Fruit fly (Drosophila melanogaster): ENCODE measurements around the gene CG4666.

The CG4666 gene

DNA sequence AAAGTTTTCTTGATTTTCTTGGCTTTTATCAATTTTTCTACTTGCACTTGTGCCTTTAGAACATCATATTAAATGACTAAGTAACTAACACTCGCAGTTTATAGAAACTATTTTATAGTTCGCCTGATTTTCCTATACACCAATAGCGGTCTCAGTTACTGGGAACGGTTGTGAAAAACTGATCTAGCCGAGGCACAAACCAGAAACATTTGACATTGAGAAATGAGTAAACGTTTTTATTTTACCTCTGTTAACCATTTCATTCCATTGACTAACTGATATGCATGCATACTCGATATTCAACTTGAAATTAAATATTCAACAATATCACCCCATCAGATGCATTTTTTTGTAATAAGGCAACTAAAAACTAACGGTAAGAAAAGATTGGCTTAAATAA, 42.2 kb downstream of the CG4666 start (continued):
- TF ChIP-seq Pdp1 (GFP tag; optimal IDR thresholded peaks at IDR 0.05), result peak in 1 of 2 experiments; percentile 25
- no peak for TF ChIP-seq mirr (GFP tag; optimal IDR thresholded peaks at IDR 0.05)
- peak; percentile 77 for TF ChIP-seq CG2199 (GFP tag; IDR thresholded peaks at IDR 0.05)
- no peak for TF ChIP-seq bigmax (GFP tag; optimal IDR thresholded peaks at IDR 0.05)
- TF ChIP-seq Med (GFP tag), result peak; percentile 9
- peak; percentile 2 for TF ChIP-seq CG2202 (tag; optimal IDR thresholded peaks at IDR 0.05)

DNA sequence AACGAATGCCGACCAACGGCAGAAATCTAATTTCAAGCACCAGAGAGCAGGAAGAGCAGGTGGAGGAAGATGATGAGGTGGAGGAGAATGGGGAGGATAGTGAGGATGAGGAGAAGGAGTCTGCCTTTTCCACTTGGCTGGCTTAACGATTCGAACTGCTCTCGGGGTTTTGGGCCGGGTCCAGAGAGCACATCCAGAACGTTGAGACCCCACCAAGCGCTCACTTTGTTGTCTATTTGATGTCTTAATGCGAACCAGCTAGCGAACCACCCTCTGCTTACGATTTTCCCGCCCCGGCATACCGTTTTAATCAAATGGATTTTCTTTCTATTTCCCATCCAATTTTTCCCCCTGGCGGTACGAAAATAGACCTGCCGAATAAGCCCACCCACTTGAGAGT, 42.8 kb downstream of the CG4666 start:
- no peak for TF ChIP-seq Gsc (GFP tag; IDR thresholded peaks at IDR 0.05)
- no peak for TF ChIP-seq CG17802 (tag; optimal IDR thresholded peaks at IDR 0.05)
- no peak for TF ChIP-seq lmd (GFP tag; IDR thresholded peaks at IDR 0.05)
- TF ChIP-seq her (GFP tag; optimal IDR thresholded peaks at IDR 0.05), result no peak
- TF ChIP-seq z (GFP tag; IDR thresholded peaks at IDR 0.05), result 0 out of 3 replicates have a peak, but pooled peaks have one; percentile 11
- TF ChIP-seq NfI (GFP tag; optimal IDR thresholded peaks at IDR 0.05), result no peak
- no peak for TF ChIP-seq CG12236 (GFP tag; optimal IDR thresholded peaks at IDR 0.05)
- TF ChIP-seq cas (GFP tag; IDR thresholded peaks at IDR 0.05), result no peak
- TF ChIP-seq jumu (GFP tag; optimal IDR thresholded peaks at IDR 0.05), result no peak
- TF ChIP-seq CG13894 (tag; optimal IDR thresholded peaks at IDR 0.05), result peak; percentile 91
- TF ChIP-seq sens (GFP tag), result peak; percentile 31
- TF ChIP-seq nerfin-2 (GFP tag; IDR thresholded peaks at IDR 0.05; ENCODE audit: partially characterized antibody), result no peak
- TF ChIP-seq p53 (GFP tag; optimal IDR thresholded peaks at IDR 0.05), result no peak
- TF ChIP-seq al (GFP tag; IDR thresholded peaks at IDR 0.05), result no peak
- no peak for TF ChIP-seq CG7987 (GFP tag; optimal IDR thresholded peaks at IDR 0.05)
- no peak for TF ChIP-seq Spps (tag; optimal IDR thresholded peaks at IDR 0.05)
- TF ChIP-seq vnd (GFP tag; IDR thresholded peaks at IDR 0.05; ENCODE audit: partially characterized antibody), result no peak
- no peak for TF ChIP-seq CG4282 (GFP tag; optimal IDR thresholded peaks at IDR 0.05)

DNA sequence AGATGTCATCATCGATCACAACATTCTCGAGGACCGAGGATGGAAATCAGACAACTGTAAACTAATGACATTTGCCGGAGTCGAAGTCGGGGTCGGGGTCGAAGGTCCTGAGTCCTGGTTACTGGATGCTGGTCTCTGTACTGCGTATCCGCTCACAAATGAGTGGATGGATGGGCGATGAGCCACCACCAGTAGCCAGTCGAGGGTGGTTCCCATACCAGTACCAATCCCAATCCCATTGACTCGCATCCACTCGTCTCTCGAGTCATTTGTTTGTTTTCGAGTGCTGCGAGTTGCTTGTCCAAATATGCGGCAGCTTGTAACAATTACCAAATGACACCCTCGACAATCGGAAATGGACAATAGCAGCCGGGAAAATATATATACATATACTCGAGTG, 44.8 kb downstream of the CG4666 start:
- TF ChIP-seq CG42726 (GFP tag; IDR thresholded peaks at IDR 0.05; ENCODE audit: partially characterized antibody), result no peak
- TF ChIP-seq NFAT (GFP tag; IDR thresholded peaks at IDR 0.05), result no peak
- no peak for TF ChIP-seq nerfin-1 (tag; optimal IDR thresholded peaks at IDR 0.05)
- no peak for TF ChIP-seq CG17912 (GFP tag; optimal IDR thresholded peaks at IDR 0.05)
- TF ChIP-seq CG13624 (GFP tag; optimal IDR thresholded peaks at IDR 0.05), result no peak
- 0 out of 3 replicates have a peak, but pooled peaks have one; percentile 55 for TF ChIP-seq z (GFP tag; IDR thresholded peaks at IDR 0.05)
- TF ChIP-seq Ets65A (GFP tag), result peak; percentile 43
- TF ChIP-seq CG10654 (GFP tag; optimal IDR thresholded peaks at IDR 0.05), result no peak
- no peak for TF ChIP-seq Ptx1 (GFP tag; IDR thresholded peaks at IDR 0.05)
- peak; percentile 51 for TF ChIP-seq pros (GFP tag; optimal IDR thresholded peaks at IDR 0.05)
- no peak for TF ChIP-seq Aef1 (GFP tag; IDR thresholded peaks at IDR 0.05)

dm6 chrX:6031692-6032091, 45.9 kb downstream of the CG4666 start:
- TF ChIP-seq CoRest (tag; optimal IDR thresholded peaks at IDR 0.05) (peak; percentile 85), Hr39 (optimal IDR thresholded peaks at IDR 0.05) (no peak), CG8281 (tag; optimal IDR thresholded peaks at IDR 0.05) (peak; percentile 56), bsh (GFP tag; optimal IDR thresholded peaks at IDR 0.05) (peak in 1 of 2 experiments; percentile 85), Bdp1 (GFP tag; optimal IDR thresholded peaks at IDR 0.05) (peak; percentile 56), CG1647 (GFP tag; optimal IDR thresholded peaks at IDR 0.05) (peak; percentile 47), CG13775 (GFP tag; optimal IDR thresholded peaks at IDR 0.05) (peak; percentile 70), CG7271 (tag; optimal IDR thresholded peaks at IDR 0.05) (no peak), CG31388 (GFP tag; optimal IDR thresholded peaks at IDR 0.05) (peak; percentile 25), br (optimal IDR thresholded peaks at IDR 0.05) (no peak), ro (GFP tag; IDR thresholded peaks at IDR 0.05) (no peak), CG3847 (GFP tag; IDR thresholded peaks at IDR 0.05) (peak; percentile 60), CkIIα-i1 (GFP tag; IDR thresholded peaks at IDR 0.05) (no peak), CG11695 (GFP tag; IDR thresholded peaks at IDR 0.05) (peak; percentile 66; the same call in 2 of the 3 replicates), Hr78 (GFP tag; optimal IDR thresholded peaks at IDR 0.05) (peak in 1 of 2 experiments; percentile 33), CG8924 (tag; optimal IDR thresholded peaks at IDR 0.05) (peak; percentile 86)
